Worm (Caenorhabditis elegans): ENCODE measurements around the gene T07D4.5.
A peak's percentile ranks its signal among the peaks of the same experiment; 100 is the strongest.

The T07D4.5 gene

ce11 chrII:8930763-8931162, 46.6 kb upstream of the T07D4.5 start, which contains the start of gene enol-1 (continued):
- no peak for TF ChIP-seq ztf-26 (tag; optimal IDR thresholded peaks at IDR 0.05)
- TF ChIP-seq mxl-1 (tag; optimal IDR thresholded peaks at IDR 0.05): no peak
- no peak for TF ChIP-seq ets-4 (GFP tag; optimal IDR thresholded peaks at IDR 0.05)
- no peak for TF ChIP-seq mel-28 (tag; optimal IDR thresholded peaks at IDR 0.05; ENCODE audit: borderline replicate concordance)
- no peak for TF ChIP-seq akir-1 (GFP tag; optimal IDR thresholded peaks at IDR 0.05)
- TF ChIP-seq chd-7 (tag; optimal IDR thresholded peaks at IDR 0.05): no peak
- TF ChIP-seq ceh-91 (GFP tag; IDR thresholded peaks at IDR 0.05): peak; percentile 70
- peak; percentile 90 for TF ChIP-seq madf-6 (GFP tag; IDR thresholded peaks at IDR 0.05)
- TF ChIP-seq attf-3 (GFP tag; conservative IDR thresholded peaks at IDR 0.05): no peak
- peak; percentile 5 for TF ChIP-seq athp-1 (tag; optimal IDR thresholded peaks at IDR 0.05)
- TF ChIP-seq tbp1 (GFP tag; optimal IDR thresholded peaks at IDR 0.05): no peak
- TF ChIP-seq egl-18 (GFP tag; IDR thresholded peaks at IDR 0.05): no peak
- peak; percentile 59 for TF ChIP-seq snpc-3.4 (tag; optimal IDR thresholded peaks at IDR 0.05)
- TF ChIP-seq cebp-2 (GFP tag; IDR thresholded peaks at IDR 0.05): no peak
- 0 out of 2 replicates have a peak, but pooled peaks have one; percentile 30 for TF ChIP-seq attf-6 (GFP tag; IDR thresholded peaks at IDR 0.05)
- TF ChIP-seq C17E4.6 (GFP tag; IDR thresholded peaks at IDR 0.05): no peak
- peak; percentile 34 for TF ChIP-seq lsl-1 (GFP tag; optimal IDR thresholded peaks at IDR 0.05)
- no peak for TF ChIP-seq B0035.1 (tag; optimal IDR thresholded peaks at IDR 0.05)
- no peak for TF ChIP-seq hlh-12 (tag; optimal IDR thresholded peaks at IDR 0.05)
- TF ChIP-seq unc-62 (GFP tag; optimal IDR thresholded peaks at IDR 0.05): no peak
- TF ChIP-seq madf-3 (GFP tag; IDR thresholded peaks at IDR 0.05): no peak; the same call in 1 of the 2 replicates
- TF ChIP-seq F33H1.4 (GFP tag; IDR thresholded peaks at IDR 0.05): peak; percentile 50
- no peak for TF ChIP-seq lsy-27 (tag; optimal IDR thresholded peaks at IDR 0.05; ENCODE audit: borderline replicate concordance, insufficient read depth)
- TF ChIP-seq nhr-80 (tag; optimal IDR thresholded peaks at IDR 0.05): no peak
- TF ChIP-seq pbrm-1 (GFP tag; IDR thresholded peaks at IDR 0.05): 0 out of 2 replicates have a peak, but pooled peaks have one; percentile 19
- TF ChIP-seq C06A6.2 (GFP tag; conservative IDR thresholded peaks at IDR 0.05): no peak
- TF ChIP-seq madf-8 (GFP tag; conservative IDR thresholded peaks at IDR 0.05): peak; percentile 85
- TF ChIP-seq B0019.2 (GFP tag; conservative IDR thresholded peaks at IDR 0.05): no peak
- peak; percentile 66 for TF ChIP-seq xnd-1 (tag; optimal IDR thresholded peaks at IDR 0.05)
- TF ChIP-seq Y53G8AR.9 (GFP tag; conservative IDR thresholded peaks at IDR 0.05): no peak
- no peak for TF ChIP-seq ztf-18 (tag; optimal IDR thresholded peaks at IDR 0.05)
- TF ChIP-seq nfyb-1 (GFP tag; IDR thresholded peaks at IDR 0.05): no peak
- peak; percentile 63 for TF ChIP-seq hsf-1 (GFP tag; IDR thresholded peaks at IDR 0.05)
- no peak for TF ChIP-seq F39B2.1 (GFP tag; IDR thresholded peaks at IDR 0.05)
- peak; percentile 15 for TF ChIP-seq lin-54 (GFP tag; optimal IDR thresholded peaks at IDR 0.05)
- peak; percentile 22 for TF ChIP-seq F49E8.2 (tag; optimal IDR thresholded peaks at IDR 0.05; ENCODE audit: insufficient read depth)
- peak; percentile 33 for TF ChIP-seq dpl-1 (GFP tag; optimal IDR thresholded peaks at IDR 0.05)
- no peak for TF ChIP-seq nfya-2 (GFP tag; IDR thresholded peaks at IDR 0.05)
- TF ChIP-seq nhr-179 (tag; optimal IDR thresholded peaks at IDR 0.05): no peak
- no peak for TF ChIP-seq F57A8.1 (GFP tag; optimal IDR thresholded peaks at IDR 0.05)
- no peak for TF ChIP-seq nhr-90 (tag; optimal IDR thresholded peaks at IDR 0.05)
- no peak for TF ChIP-seq F55B11.4 (tag; optimal IDR thresholded peaks at IDR 0.05; ENCODE audit: borderline replicate concordance, insufficient read depth)
- TF ChIP-seq hmg-20 (GFP tag; IDR thresholded peaks at IDR 0.05): no peak
- no peak for TF ChIP-seq lag-1 (GFP tag; IDR thresholded peaks at IDR 0.05)
- TF ChIP-seq bed-1 (GFP tag; IDR thresholded peaks at IDR 0.05): no peak
- TF ChIP-seq F57C9.4 (tag; optimal IDR thresholded peaks at IDR 0.05): no peak
- no peak for TF ChIP-seq ztf-3 (GFP tag; optimal IDR thresholded peaks at IDR 0.05)
- peak; percentile 65; the same call in 1 of the 2 replicates for TF ChIP-seq D2030.7 (GFP tag; IDR thresholded peaks at IDR 0.05)
- peak; percentile 10 for TF ChIP-seq tlf-1 (GFP tag; optimal IDR thresholded peaks at IDR 0.05)

All from whole organism, young adult.